Worm (Caenorhabditis elegans) whole organism, L4 larva: Measurements from ENCODE around the gene C09G4.4.

Experiments
- ceh-28 ChIP-seq: fragments of 150-350 bp; optimal IDR thresholded peaks from 2 replicates; lab custom pipeline; 2014; ENCODE audit warnings: missing biosample characterization, missing genetic modification reagents, missing genetic modification characterization
- ces-1 ChIP-seq: fragments of 150-350 bp; sonication (generic microtip); optimal IDR thresholded peaks from 4 replicates; lab custom pipeline; 2014; ENCODE audit warnings: missing biosample characterization, missing genetic modification reagents, missing genetic modification characterization
- dmd-9 ChIP-seq: fragments of 200-800 bp; sonication (Bioruptor generic); IDR thresholded peaks from 2 replicates; pipeline ENCODE4 v1.3.6; 2022; ENCODE audit warnings: missing genetic modification reagents, missing genetic modification characterization, missing compliant biosample characterization
- dpl-1 ChIP-seq: fragments of 150-350 bp; optimal IDR thresholded peaks from 2 replicates; lab custom pipeline; 2014; ENCODE audit warnings: missing biosample characterization, missing genetic modification reagents, missing genetic modification characterization
- hlh-30 ChIP-seq: sonication (generic microtip); optimal IDR thresholded peaks from 2 replicates; lab custom pipeline; 2017; ENCODE audit warnings: antibody characterized with exemption, mild to moderate bottlenecking, missing genetic modification characterization, missing compliant biosample characterization; ENCODE audit not compliant: insufficient read depth
- lin-13 ChIP-seq: fragments of 150-350 bp; optimal IDR thresholded peaks from 2 replicates; lab custom pipeline; 2014; ENCODE audit warnings: missing biosample characterization, missing genetic modification reagents, missing genetic modification characterization
- nhr-237 ChIP-seq: sonication (generic microtip); optimal IDR thresholded peaks from 2 replicates; lab custom pipeline; 2017; ENCODE audit warnings: missing biosample characterization, missing genetic modification characterization
- php-3 ChIP-seq: fragments of 200-800 bp; sonication (Bioruptor generic); IDR thresholded peaks from 2 replicates; pipeline ENCODE4 v1.3.6; 2022; ENCODE audit warnings: missing genetic modification reagents, missing genetic modification characterization, missing compliant biosample characterization
- pqm-1 ChIP-seq: sonication (generic microtip); optimal IDR thresholded peaks from 2 replicates; lab custom pipeline; 2017; ENCODE audit warnings: missing biosample characterization, missing genetic modification characterization
- snpc-4 ChIP-seq: fragments of 150-350 bp; optimal IDR thresholded peaks from 2 replicates; lab custom pipeline; 2014; ENCODE audit warnings: missing biosample characterization, missing genetic modification characterization
- unc-39 ChIP-seq: sonication (generic microtip); optimal IDR thresholded peaks from 2 replicates; lab custom pipeline; 2017; ENCODE audit warnings: missing biosample characterization, missing genetic modification characterization

- TF ChIP-seq hlh-30 (tag; lab: Kevin White, UChicago) (no peak), php-3 (GFP tag; lab: Robert Waterston, UW) (no peak), ceh-28 (tag; lab: Kevin White, UChicago) (no peak), unc-39 (no peak), pqm-1 (tag; lab: Kevin White, UChicago) (no peak), ces-1 (GFP tag; lab: Kevin White, UChicago) (no peak), lin-13 (GFP tag; lab: Kevin White, UChicago) (no peak), dpl-1 (GFP tag; lab: Kevin White, UChicago) (no peak), nhr-237 (tag; lab: Kevin White, UChicago) (no peak), dmd-9 (GFP tag; lab: Robert Waterston, UW) (no peak), snpc-4 (tag; lab: Kevin White, UChicago) (no peak)
These were observed 25.4 kb downstream of the C09G4.4 start for ce11 chrIV:8538011-8538658.
